Fruit fly (Drosophila melanogaster) S2 (cell line): Measurements from ENCODE around the gene CG14411.

Experiments
- CG8478 ChIP-seq: fragments of >200 bp; optimal IDR thresholded peaks from 2 replicates; lab custom pipeline; 2018
- CTCF ChIP-seq, 2 experiments: fragments of >200 bp; optimal IDR thresholded peaks; 2 replicates each; lab custom pipeline; 2018

CG14411 gene

DNA sequence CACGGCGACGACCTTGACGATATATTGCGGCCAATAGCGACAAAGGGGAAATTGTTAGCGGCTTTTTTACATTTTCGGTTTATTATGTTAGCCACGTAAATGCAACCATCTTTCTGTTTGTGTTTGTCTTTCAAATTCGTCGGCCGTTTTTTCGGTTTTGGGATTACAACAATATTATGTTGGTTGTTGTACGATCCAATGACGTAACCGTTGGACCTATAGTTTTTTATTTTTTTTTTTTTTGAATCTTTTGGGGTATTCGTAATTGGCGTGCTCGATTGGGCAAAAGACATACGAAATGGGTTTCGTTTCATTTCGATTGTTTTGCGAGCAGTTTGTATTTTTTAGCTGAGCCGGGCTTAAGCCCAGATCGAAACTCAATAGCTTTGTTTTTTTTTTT is 34.5 kb downstream of the CG14411 start:
- TF ChIP-seq CTCF (optimal IDR thresholded peaks at IDR 0.05; lab: Kevin White, UChicago) (no peak), CG8478 (lab: Kevin White, UChicago) (no peak)

DNA sequence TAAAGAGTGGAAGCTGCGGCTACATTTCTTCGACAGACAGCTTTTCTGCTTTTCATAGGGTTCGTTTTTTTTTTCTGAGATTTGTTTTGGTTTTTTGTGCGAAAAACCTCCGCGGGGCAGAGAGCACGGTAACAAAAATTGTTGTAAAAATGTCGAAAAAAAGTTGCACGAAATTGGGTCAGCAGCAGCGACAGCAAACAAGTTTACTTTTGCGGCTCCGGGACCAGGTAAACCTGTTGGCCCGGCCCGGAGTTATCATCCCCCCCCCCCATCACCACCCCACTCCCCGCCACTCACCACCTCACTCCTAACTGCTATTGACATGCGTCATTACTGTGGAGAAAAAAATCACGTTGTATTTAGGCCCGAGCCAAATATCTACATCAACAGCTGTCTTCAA is 36.0 kb downstream of the CG14411 start:
- TF ChIP-seq CG8478 (lab: Kevin White, UChicago): no peak

dm6 chrX:14871028-14871427 is 38.6 kb downstream of the CG14411 start, which contains the start of gene CG9518:
CG9518 (minus strand) TSS chrX:14871181.
- TF ChIP-seq CTCF (optimal IDR thresholded peaks at IDR 0.05; lab: Kevin White, UChicago) (no peak), CG8478 (lab: Kevin White, UChicago) (no peak)

DNA sequence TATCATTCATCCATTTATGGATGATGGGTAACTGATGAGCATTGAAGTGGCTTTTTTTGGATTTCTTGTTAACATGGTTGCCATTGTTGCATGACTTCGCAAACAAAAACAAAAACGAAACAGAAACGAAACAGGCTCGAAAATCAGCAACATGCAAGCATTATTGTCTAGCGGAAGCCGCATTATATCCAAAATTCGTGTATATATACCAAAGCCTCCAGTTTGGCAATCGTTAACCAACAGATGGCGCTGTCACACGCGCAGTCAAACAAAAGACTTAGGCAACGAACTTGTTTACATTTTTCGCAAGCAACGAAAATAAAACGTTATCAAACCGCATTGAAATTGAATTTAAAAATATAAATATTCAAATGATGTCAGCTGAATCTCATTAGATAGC is 46.5 kb downstream of the CG14411 start:
- TF ChIP-seq CTCF (optimal IDR thresholded peaks at IDR 0.05; lab: Kevin White, UChicago): peak; percentile 61 to 71
- TF ChIP-seq CG8478 (lab: Kevin White, UChicago): no peak

dm6 chrX:14882536-14883118 is 50.2 kb downstream of the CG14411 start, which contains the start of the genes CG45064 and CG45065:
CG45064 (minus strand) TSS chrX:14882586.
CG45065 (minus strand) TSS chrX:14882586.
- TF ChIP-seq CTCF (optimal IDR thresholded peaks at IDR 0.05; lab: Kevin White, UChicago) (no peak), CG8478 (lab: Kevin White, UChicago) (no peak)

dm6 chrX:14883993-14884392 is 51.5 kb downstream of the CG14411 start:
- no peak for TF ChIP-seq CG8478 (lab: Kevin White, UChicago)
- no peak for TF ChIP-seq CTCF (optimal IDR thresholded peaks at IDR 0.05; lab: Kevin White, UChicago)

DNA sequence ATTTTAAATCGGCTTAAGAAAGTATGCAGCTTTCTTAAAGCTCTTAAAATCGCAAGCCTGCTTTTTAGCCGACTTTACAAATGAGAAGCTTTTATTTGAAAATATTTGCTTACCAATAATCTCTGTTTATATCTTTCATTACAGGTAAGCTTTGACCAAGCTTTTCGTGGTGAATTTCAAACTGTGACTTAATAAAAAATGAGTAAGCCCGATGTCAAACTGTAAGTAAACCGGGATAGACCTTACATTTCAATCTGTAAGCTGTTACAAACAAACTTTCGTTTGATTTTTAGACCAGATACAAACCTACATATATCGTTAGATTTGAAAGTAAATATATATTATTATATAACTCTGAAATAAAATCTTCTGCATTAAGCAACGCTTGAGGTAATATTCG is 53.1 kb downstream of the CG14411 start:
- no peak for TF ChIP-seq CG8478 (lab: Kevin White, UChicago)
- TF ChIP-seq CTCF (optimal IDR thresholded peaks at IDR 0.05; lab: Kevin White, UChicago): no peak
